Worm (Caenorhabditis elegans): ENCODE data around the gene his-74.

DNA sequence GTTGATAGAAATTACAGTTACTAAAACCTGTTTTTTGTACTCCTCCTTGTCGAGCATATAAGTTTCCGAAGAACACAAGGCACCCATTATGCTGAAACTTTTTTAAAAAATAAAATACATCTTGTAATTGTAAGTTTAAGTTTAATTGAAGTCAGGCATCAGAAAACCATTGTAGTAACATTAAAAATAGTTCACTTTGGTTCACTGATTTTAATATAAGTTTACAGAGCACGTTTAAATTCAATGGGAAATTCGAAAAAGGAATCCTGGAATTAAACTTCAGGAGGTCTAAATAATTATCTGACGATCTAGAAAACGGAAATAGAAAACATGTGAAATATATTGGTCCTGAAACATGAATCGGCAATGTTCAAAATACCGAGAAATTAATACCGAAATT lies 19.7 kb downstream of the his-74 start, which contains the start of gene gpa-8:
- no peak for TF ChIP-seq ztf-11 (tag; optimal IDR thresholded peaks at IDR 0.05)
- no peak for TF ChIP-seq mdl-1 (tag; optimal IDR thresholded peaks at IDR 0.05)
- no peak for TF ChIP-seq unc-62 (GFP tag; optimal IDR thresholded peaks at IDR 0.05)
- TF ChIP-seq ztf-4 (tag; optimal IDR thresholded peaks at IDR 0.05) = no peak
- TF ChIP-seq pqm-1 (tag; optimal IDR thresholded peaks at IDR 0.05) = no peak
- TF ChIP-seq zag-1 (tag; optimal IDR thresholded peaks at IDR 0.05) = no peak
- TF ChIP-seq nfya-1 (tag; optimal IDR thresholded peaks at IDR 0.05; ENCODE audit: insufficient read depth) = no peak
- TF ChIP-seq pha-4 (tag; optimal IDR thresholded peaks at IDR 0.05) = no peak

Measured in whole organism, L3 larva.